Worm (Caenorhabditis elegans): Measurements from ENCODE around the gene mrps-18B.

Gene mrps-18B

ce11 chrII:8518210-8518609 is 7.3 kb upstream of the mrps-18B start, which contains the start of gene T13H5.8:
Gene T13H5.8, plus strand, starts transcription at chrII:8518510.
- TF ChIP-seq nhr-237 (tag; optimal IDR thresholded peaks at IDR 0.05), result no peak
- no peak for TF ChIP-seq egl-5 (tag; optimal IDR thresholded peaks at IDR 0.05)
- TF ChIP-seq tbx-2 (tag; optimal IDR thresholded peaks at IDR 0.05), result no peak
- no peak for TF ChIP-seq elt-2 (tag; optimal IDR thresholded peaks at IDR 0.05)
- no peak for TF ChIP-seq nhr-25 (tag; optimal IDR thresholded peaks at IDR 0.05)
- no peak for TF ChIP-seq nhr-23 (tag; optimal IDR thresholded peaks at IDR 0.05)
- no peak for TF ChIP-seq ceh-16 (tag; optimal IDR thresholded peaks at IDR 0.05)
- no peak for TF ChIP-seq pha-4 (tag; optimal IDR thresholded peaks at IDR 0.05)
- TF ChIP-seq skn-1 (tag; optimal IDR thresholded peaks at IDR 0.05), result no peak

- TF ChIP-seq nhr-76 (tag; optimal IDR thresholded peaks at IDR 0.05) (no peak), nhr-43 (tag; optimal IDR thresholded peaks at IDR 0.05; ENCODE audit: poor library complexity, severe bottlenecking) (no peak), ZK546.5 (tag; optimal IDR thresholded peaks at IDR 0.05) (no peak), sea-2 (GFP tag; optimal IDR thresholded peaks at IDR 0.05) (no peak), ceh-9 (tag; optimal IDR thresholded peaks at IDR 0.05) (no peak), ceh-16 (tag; optimal IDR thresholded peaks at IDR 0.05) (no peak), egl-27 (tag; optimal IDR thresholded peaks at IDR 0.05) (no peak), ama-1 (optimal IDR thresholded peaks at IDR 0.05) (no peak), nhr-77 (tag; optimal IDR thresholded peaks at IDR 0.05) (no peak), zag-1 (tag; optimal IDR thresholded peaks at IDR 0.05) (no peak)
These were observed 4.9 kb upstream of the mrps-18B start, which contains the start of gene cht-2 for ce11 chrII:8520625-8521024. Gene cht-2, plus strand, starts transcription at chrII:8520925.

ce11 chrII:8529176-8529698 is 3.8 kb downstream of the mrps-18B start:
- TF ChIP-seq nhr-25 (tag; optimal IDR thresholded peaks at IDR 0.05) (peak; percentile 50), nhr-23 (tag; optimal IDR thresholded peaks at IDR 0.05) (peak; percentile 11), ztf-4 (tag; optimal IDR thresholded peaks at IDR 0.05) (no peak)

ce11 chrII:8531181-8531759 is 5.8 kb downstream of the mrps-18B start, which contains the start of gene gldi-7:
Gene gldi-7, minus strand, starts transcription at chrII:8531222.
- TF ChIP-seq ceh-16 (tag; optimal IDR thresholded peaks at IDR 0.05), result no peak
- peak; percentile 15 for TF ChIP-seq pqm-1 (tag; optimal IDR thresholded peaks at IDR 0.05)

ce11 chrII:8532015-8532414 is 6.5 kb downstream of the mrps-18B start:
- TF ChIP-seq nhr-23 (tag; optimal IDR thresholded peaks at IDR 0.05) (peak; percentile 39), sea-2 (GFP tag; optimal IDR thresholded peaks at IDR 0.05) (no peak), fkh-2 (tag; optimal IDR thresholded peaks at IDR 0.05) (no peak), nhr-25 (tag; optimal IDR thresholded peaks at IDR 0.05) (peak; percentile 49), ama-1 (optimal IDR thresholded peaks at IDR 0.05) (no peak), nfya-1 (tag; optimal IDR thresholded peaks at IDR 0.05; ENCODE audit: insufficient read depth) (no peak), pha-4 (tag; optimal IDR thresholded peaks at IDR 0.05) (peak; percentile 20)

- no peak for TF ChIP-seq nhr-28 (tag; optimal IDR thresholded peaks at IDR 0.05)
These were observed 10.6 kb downstream of the mrps-18B start, which contains the start of gene W01C9.2 for ce11 chrII:8536060-8536459. Gene W01C9.2, plus strand, starts transcription at chrII:8536360.

ce11 chrII:8540412-8540811 is 14.9 kb downstream of the mrps-18B start, which contains the start of gene pqn-73:
Gene pqn-73, plus strand, starts transcription at chrII:8540712.
- TF ChIP-seq unc-62 (GFP tag; optimal IDR thresholded peaks at IDR 0.05) (no peak), elt-3 (tag; optimal IDR thresholded peaks at IDR 0.05) (no peak), ceh-82 (tag; optimal IDR thresholded peaks at IDR 0.05) (no peak), elt-1 (tag; optimal IDR thresholded peaks at IDR 0.05) (no peak), skn-1 (tag; optimal IDR thresholded peaks at IDR 0.05) (no peak), daf-12 (tag; optimal IDR thresholded peaks at IDR 0.05) (no peak), lin-39 (tag; optimal IDR thresholded peaks at IDR 0.05) (no peak), nfya-1 (tag; optimal IDR thresholded peaks at IDR 0.05; ENCODE audit: insufficient read depth) (no peak), hmg-11 (tag; optimal IDR thresholded peaks at IDR 0.05) (no peak), nhr-28 (tag; optimal IDR thresholded peaks at IDR 0.05) (no peak), mdl-1 (tag; optimal IDR thresholded peaks at IDR 0.05) (no peak), aly-2 (tag; optimal IDR thresholded peaks at IDR 0.05) (no peak), lin-15B (tag; optimal IDR thresholded peaks at IDR 0.05) (no peak), ztf-4 (tag; optimal IDR thresholded peaks at IDR 0.05) (no peak), nhr-237 (tag; optimal IDR thresholded peaks at IDR 0.05) (no peak), pha-4 (tag; optimal IDR thresholded peaks at IDR 0.05) (no peak), nhr-23 (tag; optimal IDR thresholded peaks at IDR 0.05) (no peak), ama-1 (optimal IDR thresholded peaks at IDR 0.05) (no peak), ZK546.5 (tag; optimal IDR thresholded peaks at IDR 0.05) (no peak), fos-1 (tag; optimal IDR thresholded peaks at IDR 0.05) (no peak)
